Worm (Caenorhabditis elegans) whole organism, late embryonic: ENCODE measurements around the gene irk-2.

Experiments
- fkh-10 ChIP-seq: fragments of 150-350 bp; optimal IDR thresholded peaks from 2 replicates; lab custom pipeline; 2014; ENCODE audit warnings: missing biosample characterization, missing genetic modification reagents, missing genetic modification characterization
- pha-4 ChIP-seq: fragments of 150-350 bp; optimal IDR thresholded peaks from 2 replicates; lab custom pipeline; 2018; ENCODE audit warnings: missing biosample characterization, missing genetic modification reagents, missing genetic modification characterization
- pqm-1 ChIP-seq: sonication (generic microtip); optimal IDR thresholded peaks from 2 replicates; lab custom pipeline; 2016; ENCODE audit warnings: missing genetic modification characterization, missing compliant biosample characterization
- unc-55 ChIP-seq: sonication (generic microtip); optimal IDR thresholded peaks from 2 replicates; lab custom pipeline; 2017; ENCODE audit warnings: missing biosample characterization, missing genetic modification reagents, missing genetic modification characterization

DNA sequence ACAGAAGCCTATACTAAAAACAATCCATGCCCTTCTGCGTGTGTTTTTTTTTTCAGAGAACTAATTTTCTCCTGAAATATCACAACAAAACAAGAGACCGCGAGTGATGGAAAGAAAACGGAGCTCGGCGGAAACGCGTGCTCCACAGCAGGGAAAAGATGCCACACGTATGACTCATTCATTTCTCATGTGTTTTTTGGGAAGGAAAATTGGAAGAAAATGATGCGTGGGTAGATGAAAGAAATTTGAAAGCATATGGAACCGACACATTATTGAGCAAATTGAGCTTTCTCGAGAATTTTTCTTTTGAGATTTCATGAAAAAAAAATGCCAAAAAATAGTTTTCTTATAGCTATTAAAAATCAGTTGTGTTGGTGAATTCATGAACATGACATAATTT is 12.0 kb upstream of the irk-2 start:
- TF ChIP-seq pha-4 (tag; lab: Kevin White, UChicago) (no peak), pqm-1 (no peak), fkh-10 (GFP tag; lab: Kevin White, UChicago) (no peak), unc-55 (GFP tag; lab: Kevin White, UChicago) (no peak)
